Worm (Caenorhabditis elegans): ENCODE measurements around the gene Y38E10A.34.

- TF ChIP-seq nhr-76 (tag; optimal IDR thresholded peaks at IDR 0.05) (no peak), ZK546.5 (tag; optimal IDR thresholded peaks at IDR 0.05) (no peak), elt-1 (tag; optimal IDR thresholded peaks at IDR 0.05) (no peak), nfya-1 (tag; optimal IDR thresholded peaks at IDR 0.05; ENCODE audit: insufficient read depth) (no peak), elt-2 (tag; optimal IDR thresholded peaks at IDR 0.05) (no peak), ceh-28 (tag; optimal IDR thresholded peaks at IDR 0.05) (no peak), nhr-237 (tag; optimal IDR thresholded peaks at IDR 0.05) (no peak), pha-4 (tag; optimal IDR thresholded peaks at IDR 0.05) (no peak), mdl-1 (tag; optimal IDR thresholded peaks at IDR 0.05) (no peak)
Measured at ce11 chrII:12657620-12658019, 26.6 kb downstream of the Y38E10A.34 start.
